Worm (Caenorhabditis elegans): ENCODE data around the gene ceh-92.

ce11 chrIII:11589311-11589710 lies 7.9 kb downstream of the ceh-92 start:
- TF ChIP-seq Y67H2A.10 (GFP tag; conservative IDR thresholded peaks at IDR 0.05) (no peak), Y56A3A.18 (GFP tag; IDR thresholded peaks at IDR 0.05) (no peak), snpc-4 (GFP tag; optimal IDR thresholded peaks at IDR 0.05) (no peak), snpc-4 (tag; optimal IDR thresholded peaks at IDR 0.05) (no peak), hrde-1 (tag; optimal IDR thresholded peaks at IDR 0.05; ENCODE audit: borderline replicate concordance) (no peak), nhr-90 (tag; optimal IDR thresholded peaks at IDR 0.05) (no peak)

All from whole organism, young adult.